Fruit fly (Drosophila melanogaster): ENCODE results near the gene bves.

dm6 chrX:21072953-21073352 lies 19.2 kb downstream of the bves start:
- TF ChIP-seq CG11902 (GFP tag; optimal IDR thresholded peaks at IDR 0.05) (peak; percentile 62), CG31627 (GFP tag; optimal IDR thresholded peaks at IDR 0.05) (peak; percentile 80), topi (GFP tag; optimal IDR thresholded peaks at IDR 0.05) (peak; percentile 88), Gug (GFP tag; IDR thresholded peaks at IDR 0.05) (peak; percentile 86), Eip75B (GFP tag; optimal IDR thresholded peaks at IDR 0.05) (peak; percentile 89), acj6 (GFP tag; optimal IDR thresholded peaks at IDR 0.05) (peak; percentile 87), CG6854 (GFP tag; optimal IDR thresholded peaks at IDR 0.05) (peak; percentile 64), dac (GFP tag; optimal IDR thresholded peaks at IDR 0.05) (peak; percentile 82), Hr38 (GFP tag; optimal IDR thresholded peaks at IDR 0.05) (no peak), Lpt (GFP tag; optimal IDR thresholded peaks at IDR 0.05) (peak; percentile 90), CG16779 (tag; optimal IDR thresholded peaks at IDR 0.05) (peak; percentile 81), CG3919 (GFP tag; optimal IDR thresholded peaks at IDR 0.05) (peak; percentile 87), CG6792 (GFP tag; optimal IDR thresholded peaks at IDR 0.05) (peak; percentile 86), fd85E (GFP tag; optimal IDR thresholded peaks at IDR 0.05) (peak; percentile 26)

Measured in whole organism, prepupa.